Worm (Caenorhabditis elegans) whole organism, L1 larva: ENCODE measurements around the gene daf-38.
A peak's percentile ranks its signal among the peaks of the same experiment; 100 is the strongest.
"Not testable (repeated sequence)": the region's sequence is repeated elsewhere in the genome, so short reads cannot be mapped to it uniquely, and the experiment has no call there.

Experiments
- C04F5.9 ChIP-seq: sonication (generic microtip); optimal IDR thresholded peaks from 2 replicates; lab custom pipeline; 2016; ENCODE audit warnings: missing genetic modification characterization, missing compliant biosample characterization
- C16A3.4 ChIP-seq: fragments of 150-350 bp; optimal IDR thresholded peaks from 2 replicates; lab custom pipeline; 2014; ENCODE audit warnings: missing biosample characterization, missing genetic modification characterization
- C34B4.2 ChIP-seq: sonication (generic microtip); optimal IDR thresholded peaks from 2 replicates; lab custom pipeline; 2017; ENCODE audit warnings: mild to moderate bottlenecking, missing genetic modification characterization, missing compliant biosample characterization
- alr-1 ChIP-seq: fragments of 200-800 bp; sonication (Bioruptor generic); optimal IDR thresholded peaks from 2 replicates; lab custom pipeline; 2018; ENCODE audit warnings: borderline replicate concordance, mild to moderate bottlenecking, missing genetic modification characterization, missing compliant biosample characterization
- aly-2 ChIP-seq: fragments of 150-350 bp; optimal IDR thresholded peaks from 2 replicates; lab custom pipeline; 2014; ENCODE audit warnings: missing biosample characterization, missing genetic modification characterization
- ama-1 ChIP-seq: fragments of 150-350 bp; optimal IDR thresholded peaks from 2 replicates; lab custom pipeline; 2014
- ceh-8 ChIP-seq: fragments of 200-800 bp; sonication (Bioruptor generic); optimal IDR thresholded peaks from 2 replicates; lab custom pipeline; 2018; ENCODE audit warnings: mild to moderate bottlenecking, missing genetic modification characterization, moderate library complexity, missing compliant biosample characterization
- ceh-82 ChIP-seq, 3 experiments: fragments of 150-350 bp in 1 of 3; sonication (generic microtip) in 2 of 3; optimal IDR thresholded peaks; 2 replicates each; lab custom pipeline; 2014 to 2017; ENCODE audit warnings: missing biosample characterization in 3 of 3, missing genetic modification characterization in 3 of 3
- ceh-90 ChIP-seq: sonication (generic microtip); optimal IDR thresholded peaks from 2 replicates; lab custom pipeline; 2016; ENCODE audit warnings: missing genetic modification characterization, missing compliant biosample characterization
- dsc-1 ChIP-seq: sonication (generic microtip); optimal IDR thresholded peaks from 2 replicates; lab custom pipeline; 2016; ENCODE audit warnings: mild to moderate bottlenecking, missing genetic modification characterization, missing compliant biosample characterization
- efl-1 ChIP-seq, 4 experiments: fragments of 150-350 bp; optimal IDR thresholded peaks in 3 of 4; peaks in 1 of 4; 1 replicate in 1 of 4; 2 replicates in 3 of 4; lab custom pipeline; 2014; ENCODE audit warnings: missing biosample characterization in 2 of 4, missing genetic modification characterization in 2 of 4, missing genetic modification reagents in 2 of 4
- egl-13 ChIP-seq: sonication (generic microtip); optimal IDR thresholded peaks from 2 replicates; lab custom pipeline; 2016; ENCODE audit warnings: missing genotype, missing genetic modification reagents, missing genetic modification characterization, missing compliant biosample characterization
- egl-27 ChIP-seq, 2 experiments: fragments of 150-350 bp in 1 of 2; sonication (generic microtip); optimal IDR thresholded peaks; 3 replicates each; lab custom pipeline; 2017 to 2018; ENCODE audit warnings: missing biosample characterization in 2 of 2, missing genetic modification characterization in 2 of 2, missing genetic modification reagents in 2 of 2
- elt-2 ChIP-seq: sonication (generic microtip); optimal IDR thresholded peaks from 2 replicates; lab custom pipeline; 2016; ENCODE audit warnings: missing genetic modification characterization, mild to moderate bottlenecking, inconsistent platforms, missing compliant biosample characterization, missing genetic modification reagents
- fkh-10 ChIP-seq: sonication (generic microtip); optimal IDR thresholded peaks from 2 replicates; lab custom pipeline; 2017; ENCODE audit warnings: missing biosample characterization, missing genetic modification reagents, missing genetic modification characterization
- fkh-4 ChIP-seq: sonication (generic microtip); optimal IDR thresholded peaks from 2 replicates; lab custom pipeline; 2016; ENCODE audit warnings: missing compliant biosample characterization, missing genetic modification characterization, borderline replicate concordance
- fkh-8 ChIP-seq: sonication (generic microtip); optimal IDR thresholded peaks from 2 replicates; lab custom pipeline; 2016; ENCODE audit warnings: mild to moderate bottlenecking, missing genetic modification characterization, missing compliant biosample characterization
- fos-1 ChIP-seq: fragments of 150-350 bp; optimal IDR thresholded peaks from 2 replicates; lab custom pipeline; 2014; ENCODE audit warnings: missing biosample characterization, missing genetic modification characterization
- grh-1 ChIP-seq: fragments of 200-800 bp; sonication (Bioruptor generic); IDR thresholded peaks from 2 replicates; pipeline ENCODE4 v1.3.6; 2022; ENCODE audit warnings: missing genetic modification reagents, missing genetic modification characterization, missing compliant biosample characterization
- hlh-17 ChIP-seq: fragments of 200-800 bp; sonication (Bioruptor generic); optimal IDR thresholded peaks from 2 replicates; lab custom pipeline; 2018; ENCODE audit warnings: missing genetic modification characterization, mild to moderate bottlenecking, missing compliant biosample characterization, moderate library complexity, borderline replicate concordance
- hlh-4 ChIP-seq: sonication (generic microtip); optimal IDR thresholded peaks from 2 replicates; lab custom pipeline; 2016; ENCODE audit warnings: mild to moderate bottlenecking, missing genetic modification characterization, missing compliant biosample characterization
- irx-1 ChIP-seq: sonication (generic microtip); optimal IDR thresholded peaks from 2 replicates; lab custom pipeline; 2016; ENCODE audit warnings: missing genetic modification characterization, missing compliant biosample characterization
- lin-15B ChIP-seq: fragments of 150-350 bp; sonication (generic microtip); optimal IDR thresholded peaks from 3 replicates; lab custom pipeline; 2014; ENCODE audit warnings: missing biosample characterization, missing genetic modification characterization
- nhr-12 ChIP-seq: sonication (generic microtip); optimal IDR thresholded peaks from 2 replicates; lab custom pipeline; 2017; ENCODE audit warnings: missing biosample characterization, missing genetic modification characterization
- nhr-19 ChIP-seq: fragments of 200-800 bp; sonication (Bioruptor generic); conservative IDR thresholded peaks from 2 replicates; pipeline ENCODE4 v1.3.6; 2022; ENCODE audit warnings: missing genetic modification characterization, missing compliant biosample characterization
- nhr-20 ChIP-seq: sonication (generic microtip); optimal IDR thresholded peaks from 2 replicates; lab custom pipeline; 2016; ENCODE audit warnings: mild to moderate bottlenecking, missing genetic modification characterization, missing compliant biosample characterization
- nhr-237 ChIP-seq: fragments of 150-350 bp; optimal IDR thresholded peaks from 2 replicates; lab custom pipeline; 2014; ENCODE audit warnings: missing biosample characterization, missing genetic modification characterization
- nhr-47 ChIP-seq: sonication (generic microtip); optimal IDR thresholded peaks from 2 replicates; lab custom pipeline; 2016; ENCODE audit warnings: mild to moderate bottlenecking, missing genetic modification characterization, moderate library complexity, missing compliant biosample characterization
- nhr-71 ChIP-seq: sonication (generic microtip); optimal IDR thresholded peaks from 2 replicates; lab custom pipeline; 2016; ENCODE audit warnings: mild to moderate bottlenecking, missing genetic modification characterization, moderate library complexity, missing compliant biosample characterization
- nhr-77 ChIP-seq: fragments of 150-350 bp; optimal IDR thresholded peaks from 2 replicates; lab custom pipeline; 2014; ENCODE audit warnings: missing biosample characterization, missing genetic modification characterization
- nhr-90 ChIP-seq: sonication (generic microtip); optimal IDR thresholded peaks from 2 replicates; lab custom pipeline; 2016; ENCODE audit warnings: mild to moderate bottlenecking, missing genetic modification characterization, missing compliant biosample characterization; ENCODE audit not compliant: poor library complexity
- pax-3 ChIP-seq: fragments of 200-800 bp; sonication (Bioruptor generic); optimal IDR thresholded peaks from 2 replicates; lab custom pipeline; 2018; ENCODE audit warnings: mild to moderate bottlenecking, missing genetic modification characterization, moderate library complexity, missing compliant biosample characterization
- pqm-1 ChIP-seq: sonication (generic microtip); optimal IDR thresholded peaks from 3 replicates; lab custom pipeline; 2017; ENCODE audit warnings: missing biosample characterization, missing genetic modification characterization
- snpc-4 ChIP-seq: fragments of 150-350 bp; optimal IDR thresholded peaks from 2 replicates; lab custom pipeline; 2014; ENCODE audit warnings: missing biosample characterization, missing genetic modification characterization
- sox-4 ChIP-seq: sonication (generic microtip); optimal IDR thresholded peaks from 2 replicates; lab custom pipeline; 2016; ENCODE audit warnings: missing genetic modification characterization, missing compliant biosample characterization
- sptf-1 ChIP-seq: fragments of 150-350 bp; optimal IDR thresholded peaks from 2 replicates; lab custom pipeline; 2014; ENCODE audit warnings: missing biosample characterization, missing genetic modification characterization
- tbx-2 ChIP-seq: sonication (generic microtip); optimal IDR thresholded peaks from 2 replicates; lab custom pipeline; 2016; ENCODE audit warnings: missing genetic modification characterization, missing compliant biosample characterization
- unc-30 ChIP-seq: sonication (generic microtip); optimal IDR thresholded peaks from 2 replicates; lab custom pipeline; 2017; ENCODE audit warnings: missing biosample characterization, missing genetic modification characterization
- zag-1 ChIP-seq: fragments of 150-350 bp; optimal IDR thresholded peaks from 2 replicates; lab custom pipeline; 2014; ENCODE audit warnings: missing biosample characterization, missing genetic modification characterization
- zip-4 ChIP-seq: fragments of 200-800 bp; sonication (Bioruptor generic); optimal IDR thresholded peaks from 2 replicates; lab custom pipeline; 2018; ENCODE audit warnings: mild to moderate bottlenecking, missing genetic modification characterization, moderate library complexity, missing compliant biosample characterization
- ztf-11 ChIP-seq, 2 experiments: sonication (generic microtip); optimal IDR thresholded peaks; 2 replicates each; lab custom pipeline; 2016 to 2017; ENCODE audit warnings: missing genetic modification characterization in 2 of 2, missing biosample characterization in 1 of 2, missing compliant biosample characterization in 1 of 2

The daf-38 gene

DNA sequence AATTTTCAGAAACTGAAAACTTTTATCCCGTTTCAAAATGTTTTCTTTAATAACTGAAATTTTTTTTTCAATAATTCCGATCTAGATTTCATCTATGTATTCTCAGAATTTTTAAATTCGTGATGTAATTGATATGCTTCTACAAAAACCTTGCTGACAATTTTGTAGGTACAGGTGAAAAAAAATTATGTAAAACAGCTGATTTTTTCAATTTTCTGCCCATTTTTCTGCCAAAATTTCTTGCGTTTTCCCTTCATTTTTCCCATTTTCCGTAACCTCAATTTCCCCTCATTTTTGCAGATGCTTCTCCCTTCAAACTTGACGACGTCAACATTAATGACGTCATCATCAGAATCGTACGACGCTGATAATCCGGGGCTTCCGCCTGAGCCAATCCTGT lies at the start of gene daf-38:
Gene daf-38, plus strand, starts transcription at position 301 of the 400 bp plus-strand sequence.
- TF ChIP-seq dsc-1 (tag; lab: Kevin White, UChicago) = peak; percentile 26
- peak; percentile 3 for TF ChIP-seq nhr-47 (tag; lab: Kevin White, UChicago)
- TF ChIP-seq sptf-1 = no peak
- TF ChIP-seq sox-4 (tag; lab: Kevin White, UChicago) = no peak
- no peak for TF ChIP-seq nhr-77 (tag; lab: Kevin White, UChicago)
- no peak for TF ChIP-seq ama-1 (lab: Kevin White, UChicago)
- peak; percentile 10 for TF ChIP-seq hlh-4 (tag; lab: Kevin White, UChicago)
- TF ChIP-seq egl-27 (tag; optimal IDR thresholded peaks at IDR 0.05; lab: Kevin White, UChicago) = no peak
- peak; percentile 41 for TF ChIP-seq fkh-8 (tag; lab: Kevin White, UChicago)
- no peak for TF ChIP-seq nhr-19 (GFP tag; lab: Robert Waterston, UW)
- no peak for TF ChIP-seq zip-4 (GFP tag; lab: Kevin White, UChicago)
- no peak for TF ChIP-seq ceh-8
- TF ChIP-seq zag-1 (tag; lab: Kevin White, UChicago) = no peak

DNA sequence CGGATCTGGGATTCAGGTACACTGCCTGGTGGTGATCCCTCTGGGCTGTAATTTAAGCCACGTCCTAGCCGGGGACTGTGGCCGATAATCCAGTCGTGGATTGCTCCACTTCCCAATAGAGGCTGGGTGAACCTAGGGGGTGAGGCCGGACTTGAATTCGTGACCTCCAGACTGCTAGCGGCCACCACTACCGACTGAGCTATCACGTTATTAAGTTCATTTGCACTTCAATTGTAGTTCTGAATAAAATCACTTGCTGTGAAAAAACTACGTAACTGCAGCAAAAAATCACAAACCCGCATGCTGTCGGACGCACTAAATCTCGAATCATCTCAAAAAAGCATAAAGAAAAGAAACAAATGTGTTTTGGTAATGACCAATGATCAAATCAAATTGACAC lies 29.0 kb upstream of the daf-38 start, which contains the start of gene Y105C5A.1273:
Gene Y105C5A.1273, plus strand, starts transcription at position 301 of the 400 bp plus-strand sequence.
- TF ChIP-seq sox-4 (tag; lab: Kevin White, UChicago); fkh-4 (tag; lab: Kevin White, UChicago); fkh-10 (GFP tag; lab: Kevin White, UChicago): not testable (repeated sequence)
- TF ChIP-seq, all 84 proteins: peak for 0; not testable (repeated sequence) for 84

DNA sequence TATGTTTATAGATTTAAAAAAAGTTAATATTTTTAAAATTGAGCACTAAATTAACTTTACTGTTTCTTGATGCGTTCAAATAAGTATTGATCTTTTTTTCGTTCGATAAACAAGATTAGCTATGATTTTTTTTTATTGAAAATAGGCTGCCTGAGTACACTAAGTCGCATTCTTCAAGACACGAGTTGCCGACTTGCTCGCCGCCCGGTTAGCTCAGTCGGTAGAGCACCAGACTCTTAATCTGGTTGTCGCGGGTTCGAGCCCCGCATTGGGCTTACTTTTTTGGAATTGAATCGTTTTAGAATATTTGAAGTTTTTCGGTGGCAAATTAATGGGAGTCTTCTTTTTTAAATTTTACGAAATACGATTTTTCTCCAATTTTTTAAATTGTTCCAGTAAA lies 26.6 kb upstream of the daf-38 start:
- TF ChIP-seq ceh-90 (tag; lab: Kevin White, UChicago) = no peak
- no peak for TF ChIP-seq hlh-17 (GFP tag; lab: Kevin White, UChicago)
- TF ChIP-seq irx-1 (tag; lab: Kevin White, UChicago) = no peak
- TF ChIP-seq nhr-19 (GFP tag; lab: Robert Waterston, UW) = no peak
- no peak for TF ChIP-seq tbx-2
- no peak for TF ChIP-seq aly-2 (tag; lab: Kevin White, UChicago)
- no peak for TF ChIP-seq nhr-20 (tag; lab: Kevin White, UChicago)
- no peak for TF ChIP-seq nhr-12 (tag; lab: Kevin White, UChicago)
- TF ChIP-seq dsc-1 (tag; lab: Kevin White, UChicago) = no peak
- TF ChIP-seq egl-27 (tag; optimal IDR thresholded peaks at IDR 0.05; lab: Kevin White, UChicago) = no peak

DNA sequence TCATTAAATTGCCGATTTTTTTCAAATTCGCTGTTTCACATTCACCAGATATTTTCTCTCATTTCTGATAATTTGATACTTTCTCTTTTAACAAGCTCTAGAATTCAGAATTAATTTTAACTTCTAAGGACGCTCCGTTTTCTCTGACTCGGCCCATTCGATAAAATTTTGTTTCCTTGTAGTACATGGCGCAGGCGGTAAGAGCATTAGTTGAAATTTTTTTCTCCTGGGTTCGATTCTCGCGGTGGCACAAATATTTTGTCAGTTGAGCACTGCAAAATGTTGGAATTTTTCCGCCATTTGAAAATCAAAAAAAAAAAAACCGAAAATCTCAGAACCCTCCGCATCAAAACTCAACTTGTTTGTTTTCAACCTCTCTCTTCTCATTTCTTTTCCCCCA lies 25.9 kb upstream of the daf-38 start:
- TF ChIP-seq nhr-71 (tag; lab: Kevin White, UChicago) (no peak), nhr-90 (tag; lab: Kevin White, UChicago) (no peak), egl-13 (no peak), ztf-11 (tag; optimal IDR thresholded peaks at IDR 0.05; lab: Kevin White, UChicago) (no peak), fkh-4 (tag; lab: Kevin White, UChicago) (no peak), efl-1 (optimal IDR thresholded peaks at IDR 0.05; lab: Kevin White, UChicago) (no peak), efl-1 (GFP tag; optimal IDR thresholded peaks at IDR 0.05 in 1 of 2; lab: Kevin White, UChicago) (peak in 1 of 2 experiments; percentile 55)

DNA sequence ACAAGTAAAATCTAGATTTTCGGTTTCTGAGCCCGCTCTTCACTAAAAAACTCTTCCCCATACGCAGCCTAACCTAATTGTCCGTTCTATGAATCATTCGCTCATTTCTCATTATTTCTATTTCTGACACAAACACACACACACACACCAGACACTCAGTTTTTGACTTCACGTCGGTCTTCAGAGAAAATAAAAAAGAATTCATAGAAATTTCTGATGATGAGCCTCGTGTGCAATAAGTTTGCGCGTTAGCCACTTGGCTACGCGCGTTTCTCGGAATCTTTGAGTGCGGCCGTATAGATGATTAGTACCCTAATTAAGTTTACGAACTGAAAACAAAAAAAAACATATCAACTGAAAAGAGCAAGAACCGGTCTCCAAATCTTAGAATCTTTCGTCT lies 5.8 kb upstream of the daf-38 start:
- TF ChIP-seq unc-30 (tag; lab: Kevin White, UChicago) (no peak), grh-1 (no peak), fkh-8 (tag; lab: Kevin White, UChicago) (peak; percentile 89), lin-15B (tag; lab: Kevin White, UChicago) (no peak), C16A3.4 (tag; lab: Kevin White, UChicago) (no peak), nhr-20 (tag; lab: Kevin White, UChicago) (peak; percentile 9), alr-1 (no peak), fkh-4 (tag; lab: Kevin White, UChicago) (no peak), ceh-8 (no peak), ama-1 (lab: Kevin White, UChicago) (no peak), aly-2 (tag; lab: Kevin White, UChicago) (no peak), tbx-2 (peak; percentile 31), ceh-82 (tag; optimal IDR thresholded peaks at IDR 0.05; lab: Kevin White, UChicago) (no peak), dsc-1 (tag; lab: Kevin White, UChicago) (peak; percentile 85), ceh-90 (tag; lab: Kevin White, UChicago) (no peak), snpc-4 (tag; lab: Kevin White, UChicago) (no peak), elt-2 (tag; lab: Kevin White, UChicago) (no peak), pqm-1 (tag; lab: Kevin White, UChicago) (no peak), fkh-10 (GFP tag; lab: Kevin White, UChicago) (no peak), C04F5.9 (tag; lab: Kevin White, UChicago) (no peak), C34B4.2 (tag; lab: Kevin White, UChicago) (no peak), egl-13 (peak; percentile 1), fos-1 (tag; lab: Kevin White, UChicago) (no peak), pax-3 (tag; lab: Kevin White, UChicago) (no peak), nhr-237 (tag; lab: Kevin White, UChicago) (no peak)
